Fruit fly (Drosophila melanogaster): ENCODE measurements around the gene Octbeta2R.
"Not testable (repeated sequence)": the region's sequence is repeated elsewhere in the genome, so short reads cannot be mapped to it uniquely, and the experiment has no call there.

The Octbeta2R gene

dm6 chr3R:12615553-12615952 lies 20.0 kb upstream of the Octbeta2R start:
- no peak for TF ChIP-seq CG17801 (GFP tag; optimal IDR thresholded peaks at IDR 0.05; ENCODE audit: partially characterized antibody)

- TF ChIP-seq CG17801 (GFP tag; optimal IDR thresholded peaks at IDR 0.05; ENCODE audit: partially characterized antibody): no peak
These were observed 16.4 kb upstream of the Octbeta2R start for dm6 chr3R:12611973-12612372.

- TF ChIP-seq CG17801 (GFP tag; optimal IDR thresholded peaks at IDR 0.05; ENCODE audit: partially characterized antibody): no peak
These were observed 328 bp upstream of the Octbeta2R start for dm6 chr3R:12595890-12596215.

dm6 chr3R:12591672-12592071 lies 3.9 kb downstream of the Octbeta2R start:
- no peak for TF ChIP-seq CG17801 (GFP tag; optimal IDR thresholded peaks at IDR 0.05; ENCODE audit: partially characterized antibody)

- no peak for TF ChIP-seq CG17801 (GFP tag; optimal IDR thresholded peaks at IDR 0.05; ENCODE audit: partially characterized antibody)
These were observed 26.8 kb downstream of the Octbeta2R start for dm6 chr3R:12568765-12569164.

dm6 chr3R:12562026-12562425 lies 33.5 kb downstream of the Octbeta2R start:
- no peak for TF ChIP-seq CG17801 (GFP tag; optimal IDR thresholded peaks at IDR 0.05; ENCODE audit: partially characterized antibody)

- TF ChIP-seq CG17801 (GFP tag; optimal IDR thresholded peaks at IDR 0.05; ENCODE audit: partially characterized antibody): no peak
These were observed 34.4 kb downstream of the Octbeta2R start for dm6 chr3R:12561149-12561548.

dm6 chr3R:12548229-12548628 lies 47.3 kb downstream of the Octbeta2R start, which contains the start of gene Octbeta3R:
TSS of gene Octbeta3R (minus strand) at chr3R:12548229.
- TF ChIP-seq CG17801 (GFP tag; optimal IDR thresholded peaks at IDR 0.05; ENCODE audit: partially characterized antibody): no peak

- TF ChIP-seq CG17801 (GFP tag; optimal IDR thresholded peaks at IDR 0.05; ENCODE audit: partially characterized antibody): no peak
These were observed 52.6 kb downstream of the Octbeta2R start for dm6 chr3R:12542947-12543346.

dm6 chr3R:12525888-12526287 lies 69.6 kb downstream of the Octbeta2R start, which contains the start of gene Hug:
TSS of gene Hug (plus strand) at chr3R:12526188.
- no peak for TF ChIP-seq CG17801 (GFP tag; optimal IDR thresholded peaks at IDR 0.05; ENCODE audit: partially characterized antibody)

dm6 chr3R:12514997-12515396 lies 80.5 kb downstream of the Octbeta2R start:
- TF ChIP-seq CG17801 (GFP tag; optimal IDR thresholded peaks at IDR 0.05; ENCODE audit: partially characterized antibody): no peak

- TF ChIP-seq CG17801 (GFP tag; optimal IDR thresholded peaks at IDR 0.05; ENCODE audit: partially characterized antibody): not testable (repeated sequence)
These were observed 86.7 kb downstream of the Octbeta2R start, which contains the start of gene Hsp70Bc for dm6 chr3R:12508776-12509175. TSS of gene Hsp70Bc (plus strand) at chr3R:12509076.

dm6 chr3R:12505493-12505892 lies 90.0 kb downstream of the Octbeta2R start, which contains the start of gene Hsp70Bb:
TSS of gene Hsp70Bb (plus strand) at chr3R:12505793.
- not testable (repeated sequence) for TF ChIP-seq CG17801 (GFP tag; optimal IDR thresholded peaks at IDR 0.05; ENCODE audit: partially characterized antibody)

dm6 chr3R:12502210-12502609 lies 93.3 kb downstream of the Octbeta2R start, which contains the start of gene Hsp70Bbb:
TSS of gene Hsp70Bbb (plus strand) at chr3R:12502510.
- TF ChIP-seq CG17801 (GFP tag; optimal IDR thresholded peaks at IDR 0.05; ENCODE audit: partially characterized antibody): not testable (repeated sequence)
